Worm (Caenorhabditis elegans): ENCODE measurements around the gene Y82E9BL.18.

The Y82E9BL.18 gene

DNA sequence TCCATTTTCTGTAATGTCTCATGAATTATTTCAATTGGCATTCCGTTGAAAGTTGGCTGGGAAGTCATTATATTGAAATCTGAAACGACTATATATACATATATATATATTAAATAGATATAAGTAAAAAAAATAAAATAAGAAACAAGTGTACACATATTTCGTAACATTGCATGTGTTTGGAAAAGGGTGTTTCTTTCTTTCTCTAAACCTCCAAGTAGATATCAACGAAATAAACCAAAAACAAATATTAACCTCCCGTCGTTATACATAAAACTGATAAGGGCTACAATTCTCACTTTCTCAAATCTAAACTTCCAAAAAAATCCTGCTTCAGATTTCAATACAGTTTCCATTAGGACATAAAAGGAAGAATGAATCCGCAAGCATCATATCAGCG, 18.4 kb upstream of the Y82E9BL.18 start, which contains the start of gene fbxa-79:
TSS of gene fbxa-79 (minus strand) at position 86 of the 400 bp plus-strand sequence.
- TF ChIP-seq elt-2 (tag; optimal IDR thresholded peaks at IDR 0.05) (peak; percentile 67), pqm-1 (tag; optimal IDR thresholded peaks at IDR 0.05) (peak; percentile 67), snpc-4 (tag; optimal IDR thresholded peaks at IDR 0.05) (no peak), pha-4 (tag; optimal IDR thresholded peaks at IDR 0.05) (peak; percentile 77)

DNA sequence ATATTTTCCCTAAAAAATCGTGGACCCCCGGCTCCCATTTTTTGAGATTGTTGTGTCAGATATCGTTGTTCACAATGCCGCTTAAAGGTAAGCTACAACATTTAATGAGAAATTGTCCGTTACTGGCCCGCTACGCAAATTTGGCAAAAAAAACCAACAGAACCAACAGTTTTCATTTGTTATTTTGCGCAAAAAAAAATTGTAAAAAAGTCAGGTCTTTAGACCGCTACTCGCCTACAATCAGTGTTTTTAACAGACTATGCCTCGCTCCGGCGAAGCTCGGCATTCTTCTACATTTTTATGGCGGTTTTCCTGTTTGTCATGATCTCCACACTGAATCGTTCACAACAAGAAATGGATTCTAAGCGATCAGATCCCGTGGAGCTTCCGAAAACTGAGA, 17.7 kb upstream of the Y82E9BL.18 start, which contains the start of gene Y82E9BL.12:
TSS of gene Y82E9BL.12 (plus strand) at position 301 of the 400 bp plus-strand sequence.
- TF ChIP-seq unc-62 (GFP tag; optimal IDR thresholded peaks at IDR 0.05) (no peak), egl-5 (tag; optimal IDR thresholded peaks at IDR 0.05) (no peak), ZK546.5 (tag; optimal IDR thresholded peaks at IDR 0.05) (no peak), ceh-16 (tag; optimal IDR thresholded peaks at IDR 0.05) (no peak), snpc-4 (tag; optimal IDR thresholded peaks at IDR 0.05) (no peak), ceh-82 (tag; optimal IDR thresholded peaks at IDR 0.05) (no peak), pqm-1 (tag; optimal IDR thresholded peaks at IDR 0.05) (no peak), elt-3 (tag; optimal IDR thresholded peaks at IDR 0.05) (no peak), zag-1 (tag; optimal IDR thresholded peaks at IDR 0.05) (no peak), mdl-1 (tag; optimal IDR thresholded peaks at IDR 0.05) (no peak)

DNA sequence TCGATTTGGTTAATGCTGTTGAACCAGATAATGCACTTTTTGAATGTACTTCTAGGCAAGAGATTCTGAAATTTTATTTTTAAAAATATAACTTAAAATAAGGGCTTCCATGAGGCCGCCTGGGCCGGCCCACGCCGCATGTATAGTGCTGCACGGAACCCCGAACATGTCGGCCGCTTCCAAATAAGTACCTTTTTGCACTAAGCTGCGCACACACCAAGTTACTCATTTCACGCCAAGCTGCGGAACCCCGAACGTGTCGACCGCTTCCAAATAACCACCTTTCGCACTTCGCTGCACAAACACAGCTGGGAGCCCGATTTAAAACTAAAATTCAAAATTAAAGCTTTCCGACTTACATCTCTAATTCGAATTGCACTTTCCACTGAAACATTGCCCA, 15.2 kb upstream of the Y82E9BL.18 start:
- TF ChIP-seq ama-1 (optimal IDR thresholded peaks at IDR 0.05) = no peak
- no peak for TF ChIP-seq ztf-11 (tag; optimal IDR thresholded peaks at IDR 0.05)

DNA sequence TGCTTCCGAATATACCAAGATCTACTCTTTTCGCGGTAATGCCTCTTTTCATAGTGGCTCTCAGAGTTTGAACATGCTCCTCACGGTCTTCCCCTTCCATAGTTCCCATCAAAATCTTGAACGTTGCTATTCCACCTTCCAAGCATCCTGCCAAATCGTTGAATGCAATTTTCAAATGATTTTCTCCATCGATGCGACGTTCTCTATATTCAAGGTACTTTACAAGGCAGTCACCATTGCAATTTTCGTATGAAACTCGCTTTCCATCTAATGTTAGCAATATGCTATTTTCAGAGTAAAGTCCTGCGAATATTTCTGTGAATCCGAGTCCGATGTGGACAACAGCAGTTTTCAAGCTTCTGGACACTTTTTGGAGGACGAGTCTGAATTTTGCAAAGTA, 12.3 kb upstream of the Y82E9BL.18 start:
- no peak for TF ChIP-seq nhr-76 (tag; optimal IDR thresholded peaks at IDR 0.05)
- no peak for TF ChIP-seq nhr-12 (tag; optimal IDR thresholded peaks at IDR 0.05)
- no peak for TF ChIP-seq skn-1 (tag; optimal IDR thresholded peaks at IDR 0.05)
- TF ChIP-seq nhr-77 (tag; optimal IDR thresholded peaks at IDR 0.05) = no peak
- no peak for TF ChIP-seq egl-5 (tag; optimal IDR thresholded peaks at IDR 0.05)
- no peak for TF ChIP-seq lin-39 (tag; optimal IDR thresholded peaks at IDR 0.05)
- TF ChIP-seq fkh-10 (GFP tag; optimal IDR thresholded peaks at IDR 0.05) = no peak
- no peak for TF ChIP-seq ceh-9 (tag; optimal IDR thresholded peaks at IDR 0.05)
- TF ChIP-seq lsy-12 (tag; optimal IDR thresholded peaks at IDR 0.05) = no peak
- TF ChIP-seq daf-12 (tag; optimal IDR thresholded peaks at IDR 0.05) = no peak
- no peak for TF ChIP-seq aly-2 (tag; optimal IDR thresholded peaks at IDR 0.05)
- no peak for TF ChIP-seq nhr-25 (tag; optimal IDR thresholded peaks at IDR 0.05)
- TF ChIP-seq fkh-2 (tag; optimal IDR thresholded peaks at IDR 0.05) = no peak
- TF ChIP-seq ZK546.5 (tag; optimal IDR thresholded peaks at IDR 0.05) = no peak
- TF ChIP-seq mdl-1 (tag; optimal IDR thresholded peaks at IDR 0.05) = no peak
- no peak for TF ChIP-seq snpc-4 (tag; optimal IDR thresholded peaks at IDR 0.05)
- TF ChIP-seq nhr-11 (tag; optimal IDR thresholded peaks at IDR 0.05) = no peak
- no peak for TF ChIP-seq eor-1 (tag; optimal IDR thresholded peaks at IDR 0.05)
- TF ChIP-seq sea-2 (GFP tag; optimal IDR thresholded peaks at IDR 0.05) = no peak
- TF ChIP-seq nfya-1 (tag; optimal IDR thresholded peaks at IDR 0.05; ENCODE audit: insufficient read depth) = no peak

DNA sequence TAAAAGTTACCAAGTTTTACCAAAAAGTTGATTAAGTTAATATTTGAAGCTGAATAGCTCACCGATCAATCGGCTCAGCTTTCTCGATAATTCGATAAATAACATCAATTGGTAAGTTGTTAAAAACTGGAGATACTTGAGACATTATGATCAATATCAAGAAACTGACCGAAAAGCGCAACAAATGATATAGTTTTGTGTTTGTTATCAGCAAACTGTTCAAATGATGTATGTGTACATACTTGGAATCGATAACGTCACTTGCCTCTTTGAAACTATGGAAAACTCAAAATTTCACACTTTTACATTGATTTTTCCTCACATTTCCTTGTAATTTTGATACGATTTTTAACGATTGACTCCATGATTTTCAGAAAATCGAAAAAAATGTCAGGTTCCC, 11.6 kb upstream of the Y82E9BL.18 start, which contains the start of the genes fbxa-80 and fbxa-19:
TSS of gene fbxa-80 (minus strand) at position 173 of the 400 bp plus-strand sequence.
TSS of gene fbxa-19 (plus strand) at position 364 of the 400 bp plus-strand sequence.
- no peak for TF ChIP-seq unc-62 (GFP tag; optimal IDR thresholded peaks at IDR 0.05)
- no peak for TF ChIP-seq nhr-43 (tag; optimal IDR thresholded peaks at IDR 0.05; ENCODE audit: poor library complexity, severe bottlenecking)
- TF ChIP-seq egl-27 (tag; optimal IDR thresholded peaks at IDR 0.05) = no peak
- TF ChIP-seq ztf-11 (tag; optimal IDR thresholded peaks at IDR 0.05) = no peak
- TF ChIP-seq elt-2 (tag; optimal IDR thresholded peaks at IDR 0.05) = peak; percentile 70
- TF ChIP-seq pqm-1 (tag; optimal IDR thresholded peaks at IDR 0.05) = peak; percentile 23
- no peak for TF ChIP-seq nhr-28 (tag; optimal IDR thresholded peaks at IDR 0.05)
- TF ChIP-seq nhr-237 (tag; optimal IDR thresholded peaks at IDR 0.05) = no peak
- TF ChIP-seq egl-5 (tag; optimal IDR thresholded peaks at IDR 0.05) = no peak
- TF ChIP-seq nfya-1 (tag; optimal IDR thresholded peaks at IDR 0.05; ENCODE audit: insufficient read depth) = no peak
- TF ChIP-seq jun-1 (tag; optimal IDR thresholded peaks at IDR 0.05) = no peak
- no peak for TF ChIP-seq ceh-82 (tag; optimal IDR thresholded peaks at IDR 0.05)
- no peak for TF ChIP-seq mdl-1 (tag; optimal IDR thresholded peaks at IDR 0.05)
- no peak for TF ChIP-seq ceh-28 (tag; optimal IDR thresholded peaks at IDR 0.05)
- TF ChIP-seq eor-1 (tag; optimal IDR thresholded peaks at IDR 0.05) = no peak
